Fruit fly (Drosophila melanogaster) whole organism, embryonic: Measurements from ENCODE around the gene CG7362.

Experiments
- Aef1 ChIP-seq: fragments of 200-800 bp; sonication (Bioruptor generic); IDR thresholded peaks from 3 replicates; pipeline ENCODE4 v1.3.6; 2022; ENCODE audit warnings: missing biosample characterization, missing genetic modification characterization
- C15 ChIP-seq: fragments of 200-800 bp; sonication (Bioruptor generic); IDR thresholded peaks from 3 replicates; pipeline ENCODE4 v1.3.6; 2022; ENCODE audit warnings: missing biosample characterization, missing genetic modification characterization
- CG10147 ChIP-seq: fragments of 200-800 bp; sonication (Bioruptor generic); optimal IDR thresholded peaks from 2 replicates; lab custom pipeline; 2019; ENCODE audit warnings: missing biosample characterization, mild to moderate bottlenecking, missing genetic modification characterization, moderate library complexity
- CG1024 ChIP-seq: fragments of 200-800 bp; sonication (Bioruptor generic); IDR thresholded peaks from 2 replicates; pipeline ENCODE4 v1.3.6; 2022; ENCODE audit warnings: missing biosample characterization, missing genetic modification characterization
- CG10565 ChIP-seq: fragments of 200-800 bp; sonication (Bioruptor generic); optimal IDR thresholded peaks from 3 replicates; lab custom pipeline; 2016; ENCODE audit warnings: missing biosample characterization, mild to moderate bottlenecking, missing genetic modification characterization
- CG11085 ChIP-seq: fragments of 200-800 bp; sonication (Bioruptor generic); IDR thresholded peaks from 2 replicates; pipeline ENCODE4 v1.3.6; 2022; ENCODE audit warnings: missing biosample characterization, missing genetic modification characterization
- CG12659 ChIP-seq: fragments of 200-800 bp; sonication (Bioruptor generic); optimal IDR thresholded peaks from 3 replicates; lab custom pipeline; 2017; ENCODE audit warnings: mild to moderate bottlenecking, missing biosample characterization, missing genetic modification reagents, missing genetic modification characterization
- CG13624 ChIP-seq: fragments of 200-800 bp; sonication (Bioruptor generic); optimal IDR thresholded peaks from 2 replicates; lab custom pipeline; 2016; ENCODE audit warnings: missing biosample characterization, missing genetic modification characterization
- CG15696 ChIP-seq: fragments of 200-800 bp; sonication (Bioruptor generic); optimal IDR thresholded peaks from 2 replicates; lab custom pipeline; 2019; ENCODE audit warnings: missing biosample characterization, mild to moderate bottlenecking, missing genetic modification characterization, moderate library complexity
- CG16779 ChIP-seq: fragments of 200-800 bp; sonication (Bioruptor generic); IDR thresholded peaks from 2 replicates; pipeline ENCODE4 v1.3.6; 2022; ENCODE audit warnings: missing biosample characterization, missing genetic modification characterization
- CG16863 ChIP-seq: fragments of 200-800 bp; sonication (Bioruptor generic); optimal IDR thresholded peaks from 3 replicates; lab custom pipeline; 2016; ENCODE audit warnings: missing biosample characterization, missing genetic modification characterization
- CG17568 ChIP-seq: fragments of 200-800 bp; sonication (Bioruptor generic); optimal IDR thresholded peaks from 2 replicates; lab custom pipeline; 2018; ENCODE audit warnings: missing biosample characterization, mild to moderate bottlenecking, missing genetic modification characterization, moderate library complexity
- CG18476 ChIP-seq: fragments of 200-800 bp; sonication (Bioruptor generic); optimal IDR thresholded peaks from 2 replicates; lab custom pipeline; 2016; ENCODE audit warnings: missing biosample characterization, mild to moderate bottlenecking, missing genetic modification characterization
- CG18599 ChIP-seq: fragments of 200-800 bp; sonication (Bioruptor generic); optimal IDR thresholded peaks from 3 replicates; lab custom pipeline; 2017; ENCODE audit warnings: missing biosample characterization, missing genetic modification characterization, mild to moderate bottlenecking, moderate library complexity, missing genetic modification reagents
- CG30431 ChIP-seq: fragments of 200-800 bp; sonication (Bioruptor generic); optimal IDR thresholded peaks from 2 replicates; lab custom pipeline; 2017; ENCODE audit warnings: missing biosample characterization, missing genetic modification characterization
- CG3407 ChIP-seq: fragments of 200-800 bp; sonication (Bioruptor generic); optimal IDR thresholded peaks from 2 replicates; lab custom pipeline; 2018; ENCODE audit warnings: missing biosample characterization, mild to moderate bottlenecking, missing genetic modification characterization
- CG7372 ChIP-seq: fragments of 200-800 bp; sonication (Bioruptor generic); IDR thresholded peaks from 2 replicates; pipeline ENCODE4 v1.3.6; 2022; ENCODE audit warnings: missing biosample characterization, missing genetic modification characterization
- CG7786 ChIP-seq: fragments of 200-800 bp; sonication (Bioruptor generic); optimal IDR thresholded peaks from 2 replicates; lab custom pipeline; 2016; ENCODE audit warnings: missing biosample characterization, missing genetic modification characterization
- CG8765 ChIP-seq: fragments of 200-800 bp; sonication (Bioruptor generic); IDR thresholded peaks from 2 replicates; pipeline ENCODE4 v1.3.6; 2022; ENCODE audit warnings: missing biosample characterization, missing genetic modification characterization
- CG9437 ChIP-seq: fragments of 200-800 bp; sonication (Bioruptor generic); optimal IDR thresholded peaks from 2 replicates; lab custom pipeline; 2018; ENCODE audit warnings: missing biosample characterization, mild to moderate bottlenecking, missing genetic modification characterization
- Camta ChIP-seq: fragments of 200-800 bp; sonication (Bioruptor generic); optimal IDR thresholded peaks from 2 replicates; lab custom pipeline; 2016; ENCODE audit warnings: missing biosample characterization, missing genetic modification characterization
- CoRest ChIP-seq: fragments of 200-800 bp; sonication (Bioruptor generic); optimal IDR thresholded peaks from 3 replicates; lab custom pipeline; 2018; ENCODE audit warnings: missing biosample characterization, mild to moderate bottlenecking, missing genetic modification characterization, moderate library complexity
- Dek ChIP-seq: fragments of 200-800 bp; sonication (Bioruptor generic); optimal IDR thresholded peaks from 3 replicates; lab custom pipeline; 2019; ENCODE audit warnings: missing biosample characterization, mild to moderate bottlenecking, missing genetic modification characterization, moderate library complexity
- Dp ChIP-seq: fragments of 200-800 bp; sonication (Bioruptor generic); optimal IDR thresholded peaks from 2 replicates; lab custom pipeline; 2018; ENCODE audit warnings: missing biosample characterization, mild to moderate bottlenecking, missing genetic modification characterization, moderate library complexity
- ERR ChIP-seq: fragments of 200-800 bp; sonication (Bioruptor generic); optimal IDR thresholded peaks from 2 replicates; lab custom pipeline; 2016; ENCODE audit warnings: missing biosample characterization, missing genetic modification characterization
- Fer2 ChIP-seq: fragments of 200-800 bp; sonication (Bioruptor generic); optimal IDR thresholded peaks from 2 replicates; lab custom pipeline; 2018; ENCODE audit warnings: missing biosample characterization, mild to moderate bottlenecking, missing genetic modification characterization, moderate library complexity
- Hmx ChIP-seq: fragments of 200-800 bp; sonication (Bioruptor generic); optimal IDR thresholded peaks from 2 replicates; lab custom pipeline; 2016; ENCODE audit warnings: missing biosample characterization, missing genetic modification characterization
- Lpt ChIP-seq: fragments of >200 bp; optimal IDR thresholded peaks from 2 replicates; lab custom pipeline; 2018; ENCODE audit warnings: missing biosample characterization, missing genetic modification characterization
- Mes4 ChIP-seq: fragments of 200-800 bp; sonication (Bioruptor generic); optimal IDR thresholded peaks from 2 replicates; lab custom pipeline; 2016; ENCODE audit warnings: missing biosample characterization, missing genetic modification characterization
- Nf-YA ChIP-seq: fragments of 200-800 bp; sonication (Bioruptor generic); IDR thresholded peaks from 2 replicates; pipeline ENCODE4 v1.3.6; 2022; ENCODE audit warnings: missing biosample characterization, missing genetic modification characterization
- Oli ChIP-seq: fragments of 200-800 bp; sonication (Bioruptor generic); optimal IDR thresholded peaks from 2 replicates; lab custom pipeline; 2018; ENCODE audit warnings: missing biosample characterization, mild to moderate bottlenecking, missing genetic modification characterization, moderate library complexity
- Pdp1 ChIP-seq, 2 experiments: fragments of 200-800 bp; sonication (Bioruptor generic); optimal IDR thresholded peaks; 3 replicates each; lab custom pipeline; 2016; ENCODE audit warnings: missing biosample characterization in 2 of 2, missing genetic modification characterization in 2 of 2, mild to moderate bottlenecking in 1 of 2, moderate library complexity in 1 of 2
- Spps ChIP-seq: fragments of 200-800 bp; sonication (Bioruptor generic); optimal IDR thresholded peaks from 2 replicates; lab custom pipeline; 2018; ENCODE audit warnings: missing biosample characterization, mild to moderate bottlenecking, missing genetic modification characterization
- bcd ChIP-seq: fragments of 200-800 bp; sonication (Bioruptor generic); optimal IDR thresholded peaks from 2 replicates; lab custom pipeline; 2017; ENCODE audit warnings: missing biosample characterization, mild to moderate bottlenecking, missing genetic modification characterization
- cad ChIP-seq: fragments of >200 bp; optimal IDR thresholded peaks from 2 replicates; lab custom pipeline; 2017; ENCODE audit warnings: missing biosample characterization, missing genetic modification characterization
- crol ChIP-seq: fragments of 200-800 bp; sonication (Bioruptor generic); IDR thresholded peaks from 2 replicates; pipeline ENCODE4 v1.3.6; 2022; ENCODE audit warnings: missing biosample characterization, missing genetic modification characterization
- disco-r ChIP-seq: fragments of 200-800 bp; sonication (Bioruptor generic); optimal IDR thresholded peaks from 2 replicates; lab custom pipeline; 2016; ENCODE audit warnings: missing biosample characterization, missing genetic modification characterization
- ftz-f1 ChIP-seq: fragments of 200-800 bp; sonication (Bioruptor generic); optimal IDR thresholded peaks from 2 replicates; lab custom pipeline; 2016; ENCODE audit warnings: missing biosample characterization, missing genetic modification characterization
- hkb ChIP-seq, 2 experiments: fragments of 200-800 bp in 1 of 2; fragments of >200 bp in 1 of 2; sonication (Bioruptor generic) in 1 of 2; IDR thresholded peaks in 1 of 2; optimal IDR thresholded peaks in 1 of 2; 2 replicates each; pipeline versions ENCODE4 v1.3.6 to Lab custom; 2017 to 2022; ENCODE audit warnings: missing biosample characterization in 1 of 2, missing genetic modification characterization in 1 of 2
- klu ChIP-seq: fragments of 200-800 bp; sonication (Bioruptor generic); IDR thresholded peaks from 2 replicates; pipeline ENCODE4 v1.3.6; 2022; ENCODE audit warnings: missing biosample characterization, missing genetic modification characterization
- pfk ChIP-seq: fragments of 200-800 bp; sonication (Bioruptor generic); optimal IDR thresholded peaks from 2 replicates; lab custom pipeline; 2018; ENCODE audit warnings: missing biosample characterization, mild to moderate bottlenecking, missing genetic modification characterization, moderate library complexity
- repo ChIP-seq: fragments of 200-800 bp; sonication (Bioruptor generic); optimal IDR thresholded peaks from 2 replicates; lab custom pipeline; 2016; ENCODE audit warnings: missing biosample characterization, missing genetic modification characterization
- run ChIP-seq: fragments of 200-800 bp; sonication (Bioruptor generic); optimal IDR thresholded peaks from 3 replicates; lab custom pipeline; 2018; ENCODE audit warnings: missing biosample characterization, mild to moderate bottlenecking, missing genetic modification characterization
- sd ChIP-seq: fragments of 200-800 bp; sonication (Bioruptor generic); optimal IDR thresholded peaks from 3 replicates; lab custom pipeline; 2018; ENCODE audit warnings: missing biosample characterization, mild to moderate bottlenecking, missing genetic modification characterization, moderate library complexity
- sens-2 ChIP-seq: fragments of 200-800 bp; sonication (Bioruptor generic); IDR thresholded peaks from 2 replicates; pipeline ENCODE4 v1.3.6; 2022; ENCODE audit warnings: missing biosample characterization, missing genetic modification characterization
- shn ChIP-seq: fragments of 200-800 bp; sonication (Bioruptor generic); optimal IDR thresholded peaks from 3 replicates; lab custom pipeline; 2016; ENCODE audit warnings: missing biosample characterization, missing genetic modification characterization
- sim ChIP-seq: fragments of 200-800 bp; sonication (Bioruptor generic); IDR thresholded peaks from 2 replicates; pipeline ENCODE4 v1.3.6; 2022; ENCODE audit warnings: missing biosample characterization, missing genetic modification characterization
- twi ChIP-seq: fragments of 200-800 bp; optimal IDR thresholded peaks from 2 replicates; lab custom pipeline; 2019; ENCODE audit warnings: missing biosample characterization, mild to moderate bottlenecking, missing genetic modification characterization, moderate library complexity
- usp ChIP-seq: fragments of >200 bp; optimal IDR thresholded peaks from 2 replicates; lab custom pipeline; 2017; ENCODE audit warnings: missing biosample characterization, missing genetic modification characterization
- vfl ChIP-seq: fragments of 200-800 bp; sonication (Bioruptor generic); optimal IDR thresholded peaks from 2 replicates; lab custom pipeline; 2016; ENCODE audit warnings: missing biosample characterization, missing genetic modification characterization

CG7362 gene

dm6 chr3R:14741192-14741915, 12.9 kb downstream of the CG7362 start, which contains the start of the genes eff and jvl (continued):
- no peak for TF ChIP-seq run (tag; lab: Kevin White, UChicago)
- TF ChIP-seq CG10147 = peak; percentile 20
- peak; percentile 37; the same call in 1 of the 3 replicates for TF ChIP-seq Aef1 (GFP tag; lab: Robert Waterston, UW)
- TF ChIP-seq CG16779 (GFP tag; lab: Robert Waterston, UW) = no peak
- TF ChIP-seq CG7786 (GFP tag; lab: Kevin White, UChicago) = no peak
- TF ChIP-seq sens-2 (GFP tag; lab: Robert Waterston, UW) = no peak
- TF ChIP-seq CG15696 (tag; lab: Kevin White, UChicago) = no peak
- TF ChIP-seq CG9437 (GFP tag; lab: Kevin White, UChicago) = no peak
- TF ChIP-seq CG13624 (GFP tag; lab: Kevin White, UChicago) = peak; percentile 17
- TF ChIP-seq Camta (GFP tag; lab: Kevin White, UChicago) = no peak
- TF ChIP-seq Lpt (GFP tag; lab: Kevin White, UChicago) = no peak
- no peak for TF ChIP-seq CG7372
- TF ChIP-seq Dek (tag; lab: Kevin White, UChicago) = no peak
- TF ChIP-seq usp (GFP tag; lab: Kevin White, UChicago) = no peak
- no peak for TF ChIP-seq Mes4
- TF ChIP-seq CG18599 = no peak
- peak; percentile 47 for TF ChIP-seq hkb (optimal IDR thresholded peaks at IDR 0.05; lab: Kevin White, UChicago)
- 0 out of 2 replicates have a peak, but pooled peaks have one; percentile 29 for TF ChIP-seq hkb (GFP tag; IDR thresholded peaks at IDR 0.05; lab: Robert Waterston, UW)
- TF ChIP-seq Nf-YA (GFP tag; lab: Robert Waterston, UW) = no peak
- TF ChIP-seq ERR (GFP tag; lab: Kevin White, UChicago) = no peak
- no peak for TF ChIP-seq pfk (GFP tag; lab: Kevin White, UChicago)
- TF ChIP-seq CG16863 (GFP tag; lab: Kevin White, UChicago) = no peak
- TF ChIP-seq CoRest (tag; lab: Kevin White, UChicago) = peak; percentile 43
- TF ChIP-seq shn = no peak
- TF ChIP-seq Oli = no peak
- no peak for TF ChIP-seq cad (GFP tag; lab: Kevin White, UChicago)
- TF ChIP-seq CG8765 (GFP tag; lab: Robert Waterston, UW) = peak; percentile 26; the same call in 1 of the 2 replicates
- TF ChIP-seq disco-r (GFP tag; lab: Kevin White, UChicago) = no peak
- TF ChIP-seq crol (GFP tag; lab: Robert Waterston, UW) = 0 out of 2 replicates have a peak, but pooled peaks have one; percentile 6
- no peak for TF ChIP-seq CG3407 (GFP tag; lab: Kevin White, UChicago)
- TF ChIP-seq CG10565 (GFP tag; lab: Kevin White, UChicago) = no peak
- peak; percentile 68 for TF ChIP-seq klu (GFP tag; lab: Robert Waterston, UW)
- no peak for TF ChIP-seq bcd (GFP tag; lab: Kevin White, UChicago)
- peak; percentile 47 for TF ChIP-seq sd (tag; lab: Kevin White, UChicago)
- peak; percentile 36 for TF ChIP-seq Hmx (GFP tag; lab: Kevin White, UChicago)
- TF ChIP-seq CG18476 = peak; percentile 23
- no peak for TF ChIP-seq CG12659 (GFP tag; lab: Kevin White, UChicago)
- no peak for TF ChIP-seq C15 (GFP tag; lab: Robert Waterston, UW)
- no peak for TF ChIP-seq CG30431
- TF ChIP-seq Pdp1 (GFP tag; optimal IDR thresholded peaks at IDR 0.05; lab: Kevin White, UChicago) = peak in 1 of 2 experiments; percentile 52
- TF ChIP-seq repo (GFP tag; lab: Kevin White, UChicago) = no peak
- no peak for TF ChIP-seq Spps (tag; lab: Kevin White, UChicago)
- TF ChIP-seq ftz-f1 (GFP tag; lab: Kevin White, UChicago) = no peak
- TF ChIP-seq Dp (GFP tag; lab: Kevin White, UChicago) = peak; percentile 49
- no peak for TF ChIP-seq Fer2 (tag; lab: Kevin White, UChicago)
- TF ChIP-seq twi = no peak
- TF ChIP-seq sim (GFP tag; lab: Robert Waterston, UW) = no peak
- TF ChIP-seq CG1024 (GFP tag; lab: Robert Waterston, UW) = no peak
- no peak for TF ChIP-seq CG17568 (GFP tag; lab: Kevin White, UChicago)
- peak; percentile 58 for TF ChIP-seq vfl (GFP tag; lab: Kevin White, UChicago)
- no peak for TF ChIP-seq CG11085 (GFP tag; lab: Robert Waterston, UW)
